Fruit fly (Drosophila melanogaster): ENCODE results near the gene dl.

DNA sequence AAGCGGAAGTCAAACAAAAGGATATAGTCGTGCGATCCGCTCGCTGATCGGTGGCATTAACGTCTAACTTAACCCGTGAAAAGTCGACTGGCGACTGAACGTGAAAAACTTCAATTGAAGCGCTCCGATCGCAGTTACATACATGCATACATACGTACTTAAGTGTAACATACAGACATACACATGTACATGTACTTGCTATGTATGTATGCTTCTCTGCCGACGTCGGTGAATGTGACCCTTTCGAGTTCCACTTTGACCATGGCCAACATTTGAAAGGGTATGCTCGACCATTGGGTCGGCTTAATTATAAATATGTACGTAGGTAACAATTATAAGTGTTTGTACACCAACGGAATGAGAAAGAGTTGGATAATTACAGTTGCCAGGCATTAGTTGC lies 46.9 kb upstream of the dl start, which contains the start of gene qua:
- TF ChIP-seq Tbp (GFP tag; optimal IDR thresholded peaks at IDR 0.05) (no peak), cato (GFP tag; optimal IDR thresholded peaks at IDR 0.05; ENCODE audit: borderline replicate concordance) (no peak), CG12236 (GFP tag; optimal IDR thresholded peaks at IDR 0.05) (no peak), CG11398 (GFP tag; optimal IDR thresholded peaks at IDR 0.05) (no peak), shn (GFP tag; optimal IDR thresholded peaks at IDR 0.05) (no peak), CG15696 (tag; optimal IDR thresholded peaks at IDR 0.05) (no peak)
